Worm (Caenorhabditis elegans) whole organism, late embryonic: Measurements from ENCODE around the gene tbx-33.

Experiments used
- C08G9.2 ChIP-seq: sonication (generic microtip); optimal IDR thresholded peaks from 2 replicates; lab custom pipeline; 2016; ENCODE audit warnings: mild to moderate bottlenecking, missing genetic modification characterization, moderate library complexity, missing compliant biosample characterization
- F13H6.1 ChIP-seq: sonication (generic microtip); optimal IDR thresholded peaks from 2 replicates; lab custom pipeline; 2016; ENCODE audit warnings: missing genetic modification characterization, missing compliant biosample characterization
- K09A11.1 ChIP-seq: sonication (generic microtip); optimal IDR thresholded peaks from 2 replicates; lab custom pipeline; 2017; ENCODE audit warnings: antibody characterized with exemption, mild to moderate bottlenecking, missing genetic modification characterization, missing compliant biosample characterization; ENCODE audit not compliant: insufficient read depth
- T23F11.4 ChIP-seq: fragments of 200-800 bp; sonication (Bioruptor generic); optimal IDR thresholded peaks from 2 replicates; lab custom pipeline; 2018; ENCODE audit warnings: mild to moderate bottlenecking, missing genetic modification characterization, missing compliant biosample characterization
- Y22D7AL.16 ChIP-seq: sonication (generic microtip); optimal IDR thresholded peaks from 2 replicates; lab custom pipeline; 2016; ENCODE audit warnings: missing genetic modification characterization, missing compliant biosample characterization
- ahr-1 ChIP-seq: sonication (generic microtip); optimal IDR thresholded peaks from 2 replicates; lab custom pipeline; 2016; ENCODE audit warnings: missing genetic modification characterization, missing compliant biosample characterization
- ceh-14 ChIP-seq: sonication (generic microtip); optimal IDR thresholded peaks from 2 replicates; lab custom pipeline; 2016; ENCODE audit warnings: missing genotype, missing genetic modification characterization, missing compliant biosample characterization
- ceh-19 ChIP-seq: fragments of 200-800 bp; sonication (Bioruptor generic); optimal IDR thresholded peaks from 2 replicates; lab custom pipeline; 2018; ENCODE audit warnings: mild to moderate bottlenecking, missing genetic modification characterization, missing compliant biosample characterization
- ceh-22 ChIP-seq: sonication (generic microtip); optimal IDR thresholded peaks from 2 replicates; lab custom pipeline; 2017; ENCODE audit warnings: missing biosample characterization, missing genetic modification characterization
- ceh-24 ChIP-seq: sonication (generic microtip); optimal IDR thresholded peaks from 2 replicates; lab custom pipeline; 2016; ENCODE audit warnings: mild to moderate bottlenecking, missing genetic modification characterization, missing compliant biosample characterization
- ceh-31 ChIP-seq: sonication (generic microtip); optimal IDR thresholded peaks from 2 replicates; lab custom pipeline; 2016; ENCODE audit warnings: missing genetic modification characterization, missing compliant biosample characterization
- ceh-45 ChIP-seq: fragments of 200-800 bp; sonication (Bioruptor generic); IDR thresholded peaks from 2 replicates; pipeline ENCODE4 v1.3.6; 2022; ENCODE audit warnings: missing genetic modification reagents, missing genetic modification characterization, missing compliant biosample characterization
- ceh-48 ChIP-seq: sonication (generic microtip); optimal IDR thresholded peaks from 2 replicates; lab custom pipeline; 2016; ENCODE audit warnings: missing genetic modification characterization, inconsistent platforms, missing compliant biosample characterization
- ceh-6 ChIP-seq: fragments of 200-800 bp; sonication (Bioruptor generic); optimal IDR thresholded peaks from 2 replicates; lab custom pipeline; 2018; ENCODE audit warnings: mild to moderate bottlenecking, missing genetic modification characterization, missing compliant biosample characterization
- ceh-9 ChIP-seq: sonication (generic microtip); optimal IDR thresholded peaks from 2 replicates; lab custom pipeline; 2016; ENCODE audit warnings: mild to moderate bottlenecking, missing genetic modification characterization, inconsistent platforms, missing compliant biosample characterization
- dmd-4 ChIP-seq: sonication (generic microtip); optimal IDR thresholded peaks from 2 replicates; lab custom pipeline; 2016; ENCODE audit warnings: borderline replicate concordance, missing genetic modification characterization, missing compliant biosample characterization
- ets-4 ChIP-seq: sonication (generic microtip); optimal IDR thresholded peaks from 2 replicates; lab custom pipeline; 2016; ENCODE audit warnings: missing genetic modification characterization, missing compliant biosample characterization
- eyg-1 ChIP-seq: sonication (generic microtip); optimal IDR thresholded peaks from 2 replicates; lab custom pipeline; 2016; ENCODE audit warnings: missing genotype, missing genetic modification characterization, missing compliant biosample characterization
- fkh-10 ChIP-seq: fragments of 150-350 bp; optimal IDR thresholded peaks from 2 replicates; lab custom pipeline; 2014; ENCODE audit warnings: missing biosample characterization, missing genetic modification reagents, missing genetic modification characterization
- hlh-13 ChIP-seq: fragments of 200-800 bp; sonication (Bioruptor generic); optimal IDR thresholded peaks from 2 replicates; lab custom pipeline; 2018; ENCODE audit warnings: mild to moderate bottlenecking, missing genetic modification characterization, missing compliant biosample characterization
- hlh-30 ChIP-seq: sonication (generic microtip); optimal IDR thresholded peaks from 2 replicates; lab custom pipeline; 2017; ENCODE audit warnings: antibody characterized with exemption, missing genetic modification characterization, missing compliant biosample characterization; ENCODE audit not compliant: insufficient read depth
- hlh-6 ChIP-seq: sonication (generic microtip); optimal IDR thresholded peaks from 2 replicates; lab custom pipeline; 2016; ENCODE audit warnings: missing genotype, missing genetic modification characterization, missing compliant biosample characterization
- hlh-8 ChIP-seq: sonication (generic microtip); optimal IDR thresholded peaks from 2 replicates; lab custom pipeline; 2016; ENCODE audit warnings: missing genotype, missing genetic modification characterization, missing compliant biosample characterization
- lin-11 ChIP-seq: fragments of 200-800 bp; sonication (Bioruptor generic); optimal IDR thresholded peaks from 2 replicates; lab custom pipeline; 2018; ENCODE audit warnings: mild to moderate bottlenecking, missing genetic modification characterization, missing compliant biosample characterization
- mec-3 ChIP-seq: sonication (generic microtip); optimal IDR thresholded peaks from 2 replicates; lab custom pipeline; 2016; ENCODE audit warnings: borderline replicate concordance, missing genetic modification characterization, missing compliant biosample characterization
- nfya-1 ChIP-seq: sonication (generic microtip); optimal IDR thresholded peaks from 2 replicates; lab custom pipeline; 2017; ENCODE audit warnings: missing genetic modification characterization, mild to moderate bottlenecking, missing compliant biosample characterization, antibody characterized with exemption, moderate library complexity
- nhr-232 ChIP-seq: sonication (generic microtip); optimal IDR thresholded peaks from 2 replicates; lab custom pipeline; 2016; ENCODE audit warnings: missing genetic modification characterization, missing compliant biosample characterization
- npax-4 ChIP-seq: sonication (generic microtip); optimal IDR thresholded peaks from 2 replicates; lab custom pipeline; 2016; ENCODE audit warnings: missing genetic modification characterization, missing compliant biosample characterization
- pag-3 ChIP-seq: sonication (generic microtip); optimal IDR thresholded peaks from 2 replicates; lab custom pipeline; 2016; ENCODE audit warnings: missing compliant biosample characterization, missing genetic modification characterization, borderline replicate concordance
- pax-1 ChIP-seq: fragments of 150-350 bp; optimal IDR thresholded peaks from 2 replicates; lab custom pipeline; 2014; ENCODE audit warnings: missing biosample characterization, missing genetic modification characterization
- pha-2 ChIP-seq: sonication (generic microtip); optimal IDR thresholded peaks from 2 replicates; lab custom pipeline; 2017; ENCODE audit warnings: mild to moderate bottlenecking, missing genetic modification characterization, missing compliant biosample characterization
- pros-1 ChIP-seq: fragments of 150-350 bp; optimal IDR thresholded peaks from 2 replicates; lab custom pipeline; 2014; ENCODE audit warnings: missing biosample characterization, missing genetic modification reagents, missing genetic modification characterization
- rnt-1 ChIP-seq: sonication (generic microtip); optimal IDR thresholded peaks from 2 replicates; lab custom pipeline; 2016; ENCODE audit warnings: missing genetic modification characterization, missing compliant biosample characterization
- sox-4 ChIP-seq: sonication (generic microtip); optimal IDR thresholded peaks from 2 replicates; lab custom pipeline; 2017; ENCODE audit warnings: mild to moderate bottlenecking, missing genetic modification characterization, inconsistent platforms, missing compliant biosample characterization
- syd-9 ChIP-seq: sonication (generic microtip); optimal IDR thresholded peaks from 2 replicates; lab custom pipeline; 2016; ENCODE audit warnings: mild to moderate bottlenecking, missing genetic modification characterization, moderate library complexity, missing compliant biosample characterization
- tbx-7 ChIP-seq: sonication (generic microtip); optimal IDR thresholded peaks from 2 replicates; lab custom pipeline; 2016; ENCODE audit warnings: missing genotype, missing genetic modification characterization, missing compliant biosample characterization
- ttx-3 ChIP-seq: sonication (generic microtip); optimal IDR thresholded peaks from 2 replicates; lab custom pipeline; 2016; ENCODE audit warnings: missing genetic modification reagents, missing genetic modification characterization, missing compliant biosample characterization
- unc-3 ChIP-seq, 2 experiments: fragments of 200-800 bp in 1 of 2; sonication (Bioruptor generic) in 1 of 2; sonication (generic microtip) in 1 of 2; conservative IDR thresholded peaks in 1 of 2; optimal IDR thresholded peaks in 1 of 2; 2 replicates each; pipeline versions ENCODE4 v1.3.6 to Lab custom; 2016 to 2022; ENCODE audit warnings: missing compliant biosample characterization in 2 of 2, missing genetic modification characterization in 2 of 2, missing genetic modification reagents in 1 of 2
- unc-42 ChIP-seq: sonication (generic microtip); optimal IDR thresholded peaks from 2 replicates; lab custom pipeline; 2016; ENCODE audit warnings: missing genotype, missing genetic modification characterization, missing compliant biosample characterization
- unc-86 ChIP-seq: sonication (generic microtip); optimal IDR thresholded peaks from 2 replicates; lab custom pipeline; 2016; ENCODE audit warnings: missing genetic modification characterization, missing compliant biosample characterization
- zip-5 ChIP-seq: sonication (generic microtip); optimal IDR thresholded peaks from 2 replicates; lab custom pipeline; 2016; ENCODE audit warnings: missing genetic modification characterization, missing compliant biosample characterization
- ztf-16 ChIP-seq: sonication (generic microtip); optimal IDR thresholded peaks from 2 replicates; lab custom pipeline; 2017; ENCODE audit warnings: missing genetic modification characterization, missing compliant biosample characterization

tbx-33 gene

DNA sequence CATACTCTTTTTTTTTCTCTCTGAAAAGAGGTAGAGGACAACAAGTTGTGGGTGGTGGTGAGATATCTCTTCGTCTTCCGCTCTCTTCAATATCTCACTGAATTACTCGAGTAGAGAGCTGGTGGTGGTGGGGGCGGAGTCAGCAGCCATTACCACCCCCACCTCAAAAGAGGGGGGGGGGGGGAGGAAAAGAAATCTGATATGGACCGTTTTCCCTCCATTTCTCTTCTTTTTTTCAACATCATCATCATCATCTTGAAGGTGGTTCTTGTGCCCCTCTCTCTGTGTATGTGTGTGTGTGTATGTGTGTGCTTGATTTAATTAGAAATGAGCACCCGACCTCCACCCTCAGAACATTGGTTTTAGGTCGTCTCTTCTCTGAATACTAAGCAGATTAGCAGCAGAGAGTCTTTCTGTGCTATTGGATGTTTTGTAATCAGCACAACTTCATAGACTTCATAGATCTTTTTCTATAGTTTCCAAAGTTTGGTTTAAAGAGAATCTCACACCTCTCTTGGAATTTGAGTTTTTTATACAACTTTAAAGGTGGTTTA lies 44.9 kb upstream of the tbx-33 start:
- no peak for TF ChIP-seq ahr-1 (tag; lab: Kevin White, UChicago)
- no peak for TF ChIP-seq eyg-1
- TF ChIP-seq fkh-10: no peak
- TF ChIP-seq npax-4: no peak
- TF ChIP-seq unc-42 (tag; lab: Kevin White, UChicago): peak; percentile 91
- TF ChIP-seq ceh-24 (tag; lab: Kevin White, UChicago): no peak
- TF ChIP-seq ceh-14: no peak
- TF ChIP-seq ets-4: no peak

DNA sequence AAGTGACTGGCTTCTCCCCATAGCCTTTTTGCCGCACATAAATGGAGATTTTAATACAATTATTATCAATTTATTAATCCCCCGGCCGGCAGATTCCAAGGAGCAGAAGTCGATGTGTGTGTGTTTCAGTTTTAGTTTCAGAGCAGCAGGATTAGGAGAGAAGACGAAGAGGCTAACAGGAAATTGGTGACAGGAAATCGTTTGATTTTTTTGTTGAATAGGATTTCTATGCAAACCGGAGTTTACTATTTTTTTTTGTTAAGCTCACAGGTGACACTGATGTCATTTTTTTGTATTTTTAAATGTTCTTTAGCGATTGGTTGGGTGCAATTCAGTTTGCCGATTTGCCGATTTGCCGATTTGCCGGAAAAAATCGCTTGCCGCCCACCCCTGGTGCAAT lies 43.9 kb upstream of the tbx-33 start:
- TF ChIP-seq zip-5 (no peak), rnt-1 (tag; lab: Kevin White, UChicago) (no peak), C08G9.2 (tag; lab: Kevin White, UChicago) (no peak), ceh-14 (no peak), ceh-45 (GFP tag; lab: Robert Waterston, UW) (no peak), pax-1 (no peak), pag-3 (tag; lab: Kevin White, UChicago) (no peak)

DNA sequence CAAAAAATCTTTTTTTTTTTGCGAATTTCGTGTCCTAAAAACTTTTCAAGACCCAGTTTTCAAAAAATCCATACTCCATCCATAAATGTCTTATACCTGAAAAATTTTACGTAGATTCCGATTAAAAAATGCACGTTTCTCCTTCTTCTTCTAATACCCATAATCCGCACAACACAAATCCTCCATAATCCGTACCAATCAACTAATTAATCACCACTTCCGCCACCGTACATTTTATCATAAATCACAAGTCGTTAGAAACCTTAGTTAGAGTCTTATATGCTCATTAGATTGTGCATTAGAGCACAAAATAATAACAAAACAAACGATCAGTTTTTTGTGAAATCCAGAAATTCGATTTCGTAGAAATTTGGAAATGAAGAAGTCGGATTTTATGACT lies 32.4 kb upstream of the tbx-33 start:
- TF ChIP-seq dmd-4 (tag; lab: Kevin White, UChicago): no peak
- TF ChIP-seq ceh-6 (GFP tag; lab: Kevin White, UChicago): no peak
- no peak for TF ChIP-seq tbx-7 (tag; lab: Kevin White, UChicago)
- TF ChIP-seq ceh-48 (tag; lab: Kevin White, UChicago): no peak
- no peak for TF ChIP-seq unc-3 (GFP tag; conservative IDR thresholded peaks at IDR 0.05; lab: Robert Waterston, UW)
- TF ChIP-seq unc-3 (tag; optimal IDR thresholded peaks at IDR 0.05; lab: Kevin White, UChicago): no peak
- TF ChIP-seq mec-3: no peak
- TF ChIP-seq sox-4 (tag; lab: Kevin White, UChicago): no peak
- TF ChIP-seq ahr-1 (tag; lab: Kevin White, UChicago): no peak
- no peak for TF ChIP-seq npax-4
- no peak for TF ChIP-seq ceh-31 (tag; lab: Kevin White, UChicago)
- no peak for TF ChIP-seq pros-1

DNA sequence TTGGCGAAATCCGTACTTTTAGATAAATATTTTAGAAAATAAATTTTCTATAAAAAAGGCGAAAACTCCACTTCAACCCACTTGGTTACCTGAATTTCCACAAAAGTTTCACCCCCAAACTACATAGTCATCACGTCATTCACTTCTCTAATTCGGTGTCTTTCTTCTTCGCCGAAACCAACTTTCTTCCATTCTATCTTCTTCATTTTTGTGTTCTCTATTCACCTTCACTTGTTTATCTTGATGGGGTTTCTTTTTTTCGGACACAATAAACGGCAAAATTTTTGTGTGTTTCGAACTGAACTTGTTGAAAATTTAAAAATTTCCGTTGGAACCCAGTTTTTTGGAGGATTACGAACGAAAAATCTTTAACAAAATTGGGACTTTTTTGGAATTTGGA lies 30.2 kb upstream of the tbx-33 start:
- TF ChIP-seq ttx-3 (tag; lab: Kevin White, UChicago) (no peak), K09A11.1 (no peak), hlh-13 (GFP tag; lab: Kevin White, UChicago) (no peak), pros-1 (no peak)
- TF ChIP-seq, all 69 proteins: peak for 0

DNA sequence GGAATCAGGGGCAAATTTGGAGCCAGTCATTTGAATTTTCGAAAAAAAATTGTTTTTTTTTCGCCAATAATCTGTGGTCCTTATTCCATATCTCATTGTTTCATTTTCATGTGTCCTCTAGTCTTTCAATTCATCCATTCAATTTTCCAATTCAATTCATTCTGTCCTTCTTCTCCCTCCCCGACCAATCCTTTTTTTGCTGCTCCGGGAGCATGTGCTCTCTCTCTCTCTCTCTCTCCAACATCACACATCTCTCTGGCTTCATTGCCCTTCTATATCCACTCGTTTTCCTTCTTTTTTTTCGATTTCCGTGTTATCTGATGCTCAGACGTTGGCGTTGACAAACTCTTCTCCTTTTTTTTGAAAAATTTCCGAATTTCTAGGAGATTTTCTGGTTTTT lies 26.8 kb upstream of the tbx-33 start:
- peak; percentile 10 for TF ChIP-seq ceh-31 (tag; lab: Kevin White, UChicago)
- no peak for TF ChIP-seq nhr-232
- TF ChIP-seq ceh-19: no peak
- no peak for TF ChIP-seq ztf-16
- TF ChIP-seq ceh-9 (tag; lab: Kevin White, UChicago): no peak
- no peak for TF ChIP-seq ceh-48 (tag; lab: Kevin White, UChicago)
- no peak for TF ChIP-seq unc-86 (tag; lab: Kevin White, UChicago)
- TF ChIP-seq fkh-10: no peak
- TF ChIP-seq unc-42 (tag; lab: Kevin White, UChicago): peak; percentile 88
- no peak for TF ChIP-seq ceh-22
- peak; percentile 8 for TF ChIP-seq nfya-1 (tag; lab: Kevin White, UChicago)
- TF ChIP-seq, all 69 proteins: peak for 3

DNA sequence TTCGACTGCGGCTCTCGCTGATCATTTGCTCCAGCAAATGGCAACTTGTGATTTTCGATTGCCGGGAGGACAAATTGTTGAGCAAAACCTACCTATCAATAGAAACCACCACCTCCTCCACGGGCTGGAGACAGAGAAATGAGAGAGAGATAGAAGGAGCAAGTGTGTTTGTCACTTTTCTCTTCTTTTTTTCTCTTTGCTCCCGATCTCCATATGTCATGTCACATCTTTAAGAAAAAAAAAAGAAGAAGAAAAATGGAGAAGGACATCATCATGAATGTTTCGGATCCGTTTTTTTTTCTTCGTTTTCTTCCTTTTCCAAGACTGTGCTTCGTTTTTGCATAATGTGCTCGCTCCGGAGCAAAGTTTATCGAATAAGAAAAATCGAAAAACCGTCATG lies 24.1 kb upstream of the tbx-33 start:
- TF ChIP-seq ceh-19 (no peak), hlh-8 (tag; lab: Kevin White, UChicago) (no peak), lin-11 (tag; lab: Kevin White, UChicago) (no peak), unc-86 (tag; lab: Kevin White, UChicago) (no peak), ets-4 (no peak), F13H6.1 (tag; lab: Kevin White, UChicago) (no peak), ceh-14 (no peak), ceh-24 (tag; lab: Kevin White, UChicago) (no peak), Y22D7AL.16 (tag; lab: Kevin White, UChicago) (no peak), nfya-1 (tag; lab: Kevin White, UChicago) (no peak), syd-9 (no peak), hlh-6 (tag; lab: Kevin White, UChicago) (no peak), pha-2 (no peak), T23F11.4 (no peak), fkh-10 (no peak), hlh-30 (tag; lab: Kevin White, UChicago) (no peak), ztf-16 (no peak), C08G9.2 (tag; lab: Kevin White, UChicago) (no peak)
